Fruit fly (Drosophila melanogaster) whole organism, embryonic: ENCODE measurements around the gene CG43131.

Experiments
- BtbVII ChIP-seq: fragments of 200-800 bp; sonication (Bioruptor generic); optimal IDR thresholded peaks from 3 replicates; lab custom pipeline; 2017; ENCODE audit warnings: missing biosample characterization, mild to moderate bottlenecking, missing genetic modification characterization
- CG1024 ChIP-seq: fragments of 200-800 bp; sonication (Bioruptor generic); IDR thresholded peaks from 2 replicates; pipeline ENCODE4 v1.3.6; 2022; ENCODE audit warnings: missing biosample characterization, missing genetic modification characterization
- CG12071 ChIP-seq: fragments of 200-800 bp; sonication (Bioruptor generic); optimal IDR thresholded peaks from 3 replicates; lab custom pipeline; 2018; ENCODE audit warnings: missing biosample characterization, mild to moderate bottlenecking, missing genetic modification characterization
- CG12104 ChIP-seq: fragments of 200-800 bp; sonication (Bioruptor generic); optimal IDR thresholded peaks from 3 replicates; lab custom pipeline; 2016; ENCODE audit warnings: missing biosample characterization, missing genetic modification characterization
- CG1233 ChIP-seq: fragments of 200-800 bp; sonication (Bioruptor generic); optimal IDR thresholded peaks from 4 replicates; lab custom pipeline; 2018; ENCODE audit warnings: missing biosample characterization, mild to moderate bottlenecking, missing genetic modification characterization
- CG12744 ChIP-seq: fragments of 200-800 bp; sonication (Bioruptor generic); optimal IDR thresholded peaks from 2 replicates; lab custom pipeline; 2016; ENCODE audit warnings: missing biosample characterization, missing genetic modification characterization
- CG14710 ChIP-seq: fragments of 200-800 bp; sonication (Bioruptor generic); optimal IDR thresholded peaks from 3 replicates; lab custom pipeline; 2019; ENCODE audit warnings: missing biosample characterization, mild to moderate bottlenecking, missing genetic modification characterization, moderate library complexity
- CG15011 ChIP-seq: fragments of 200-800 bp; sonication (Bioruptor generic); optimal IDR thresholded peaks from 3 replicates; lab custom pipeline; 2018; ENCODE audit warnings: missing biosample characterization, mild to moderate bottlenecking, missing genetic modification characterization
- CG17802 ChIP-seq: fragments of 200-800 bp; sonication (Bioruptor generic); optimal IDR thresholded peaks from 2 replicates; lab custom pipeline; 2018; ENCODE audit warnings: missing biosample characterization, mild to moderate bottlenecking, missing genetic modification characterization, moderate library complexity
- CG17912 ChIP-seq: fragments of 200-800 bp; sonication (Bioruptor generic); optimal IDR thresholded peaks from 2 replicates; lab custom pipeline; 2018; ENCODE audit warnings: missing biosample characterization, mild to moderate bottlenecking, missing genetic modification characterization
- CG2120 ChIP-seq: fragments of 200-800 bp; sonication (Bioruptor generic); optimal IDR thresholded peaks from 3 replicates; lab custom pipeline; 2016; ENCODE audit warnings: missing biosample characterization, missing genetic modification characterization
- CG31441 ChIP-seq: fragments of 200-800 bp; sonication (Bioruptor generic); IDR thresholded peaks from 2 replicates; pipeline ENCODE4 v1.3.6; 2022; ENCODE audit warnings: missing biosample characterization, missing genetic modification characterization
- CG33557 ChIP-seq: fragments of 200-800 bp; sonication (Bioruptor generic); optimal IDR thresholded peaks from 2 replicates; lab custom pipeline; 2019; ENCODE audit warnings: missing biosample characterization, mild to moderate bottlenecking, missing genetic modification characterization, moderate library complexity
- CG34224 ChIP-seq: fragments of 200-800 bp; sonication (Bioruptor generic); IDR thresholded peaks from 3 replicates; pipeline ENCODE4 v1.3.6; 2022; ENCODE audit warnings: missing biosample characterization, missing genetic modification characterization; ENCODE audit not compliant: partially characterized antibody
- CG3995 ChIP-seq: fragments of 200-800 bp; sonication (Bioruptor generic); optimal IDR thresholded peaks from 3 replicates; lab custom pipeline; 2016; ENCODE audit warnings: missing biosample characterization, missing genetic modification characterization
- CG42726 ChIP-seq: fragments of 200-800 bp; sonication (Bioruptor generic); IDR thresholded peaks from 2 replicates; pipeline ENCODE4 v1.3.6; 2022; ENCODE audit warnings: missing biosample characterization, missing genetic modification characterization; ENCODE audit not compliant: partially characterized antibody
- CG4328 ChIP-seq: fragments of 200-800 bp; sonication (Bioruptor generic); optimal IDR thresholded peaks from 3 replicates; lab custom pipeline; 2017; ENCODE audit warnings: missing biosample characterization, missing genetic modification reagents, missing genetic modification characterization
- CG5180 ChIP-seq: fragments of 200-800 bp; sonication (Bioruptor generic); optimal IDR thresholded peaks from 3 replicates; lab custom pipeline; 2017; ENCODE audit warnings: missing biosample characterization, missing genetic modification characterization, mild to moderate bottlenecking, moderate library complexity, missing genetic modification reagents
- CG8765 ChIP-seq: fragments of 200-800 bp; sonication (Bioruptor generic); IDR thresholded peaks from 2 replicates; pipeline ENCODE4 v1.3.6; 2022; ENCODE audit warnings: missing biosample characterization, missing genetic modification characterization
- CG9215 ChIP-seq: fragments of 200-800 bp; sonication (Bioruptor generic); IDR thresholded peaks from 2 replicates; pipeline ENCODE4 v1.3.6; 2022; ENCODE audit warnings: missing biosample characterization, missing genetic modification characterization
- CG9797 ChIP-seq: fragments of 200-800 bp; sonication (Bioruptor generic); optimal IDR thresholded peaks from 3 replicates; lab custom pipeline; 2018; ENCODE audit warnings: missing biosample characterization, mild to moderate bottlenecking, missing genetic modification characterization
- CkIIα-i1 ChIP-seq: fragments of 200-800 bp; sonication (Bioruptor generic); IDR thresholded peaks from 2 replicates; pipeline ENCODE4 v1.3.6; 2022; ENCODE audit warnings: missing biosample characterization, missing genetic modification characterization
- Dad ChIP-seq: fragments of 200-800 bp; sonication (Bioruptor generic); optimal IDR thresholded peaks from 3 replicates; lab custom pipeline; 2016; ENCODE audit warnings: missing biosample characterization, missing genetic modification characterization
- Dp ChIP-seq: fragments of 200-800 bp; sonication (Bioruptor generic); optimal IDR thresholded peaks from 2 replicates; lab custom pipeline; 2018; ENCODE audit warnings: missing biosample characterization, mild to moderate bottlenecking, missing genetic modification characterization, moderate library complexity
- Hr39 ChIP-seq: fragments of >200 bp; optimal IDR thresholded peaks from 2 replicates; lab custom pipeline; 2017
- NC2β ChIP-seq: fragments of 200-800 bp; sonication (Bioruptor generic); optimal IDR thresholded peaks from 2 replicates; lab custom pipeline; 2016; ENCODE audit warnings: missing biosample characterization, missing genetic modification characterization
- Oli ChIP-seq: fragments of 200-800 bp; sonication (Bioruptor generic); optimal IDR thresholded peaks from 2 replicates; lab custom pipeline; 2018; ENCODE audit warnings: missing biosample characterization, mild to moderate bottlenecking, missing genetic modification characterization, moderate library complexity
- Scr ChIP-seq: fragments of 200-800 bp; sonication (Bioruptor generic); IDR thresholded peaks from 2 replicates; pipeline ENCODE4 v1.3.6; 2022; ENCODE audit warnings: missing biosample characterization, missing genetic modification characterization; ENCODE audit not compliant: partially characterized antibody
- ab ChIP-seq: fragments of 200-800 bp; sonication (Bioruptor generic); optimal IDR thresholded peaks from 2 replicates; lab custom pipeline; 2016; ENCODE audit warnings: missing biosample characterization, missing genetic modification characterization
- ase ChIP-seq: fragments of 200-800 bp; sonication (Bioruptor generic); IDR thresholded peaks from 3 replicates; pipeline ENCODE4 v1.3.6; 2022; ENCODE audit warnings: missing biosample characterization, missing genetic modification characterization
- ci ChIP-seq: fragments of 200-800 bp; sonication (Bioruptor generic); IDR thresholded peaks from 3 replicates; pipeline ENCODE4 v1.3.6; 2022; ENCODE audit warnings: missing biosample characterization, missing genetic modification characterization
- corto ChIP-seq: fragments of 200-800 bp; sonication (Bioruptor generic); optimal IDR thresholded peaks from 2 replicates; lab custom pipeline; 2016; ENCODE audit warnings: missing biosample characterization, mild to moderate bottlenecking, missing genetic modification characterization, moderate library complexity
- eve ChIP-seq, 2 experiments: fragments of >200 bp; optimal IDR thresholded peaks; 2 replicates each; lab custom pipeline; 2017; ENCODE audit warnings: missing biosample characterization in 2 of 2, missing genetic modification characterization in 2 of 2
- grau ChIP-seq: fragments of 200-800 bp; optimal IDR thresholded peaks from 3 replicates; lab custom pipeline; 2019; ENCODE audit warnings: missing biosample characterization, mild to moderate bottlenecking, missing genetic modification characterization, moderate library complexity
- ham ChIP-seq: fragments of 200-800 bp; sonication (Bioruptor generic); IDR thresholded peaks from 2 replicates; pipeline ENCODE4 v1.3.6; 2022; ENCODE audit warnings: missing biosample characterization, missing genetic modification characterization
- knrl ChIP-seq: fragments of 200-800 bp; sonication (Bioruptor generic); IDR thresholded peaks from 3 replicates; pipeline ENCODE4 v1.3.6; 2022; ENCODE audit warnings: missing biosample characterization, missing genetic modification characterization; ENCODE audit not compliant: partially characterized antibody
- mld ChIP-seq: fragments of 200-800 bp; sonication (Bioruptor generic); IDR thresholded peaks from 3 replicates; pipeline ENCODE4 v1.3.6; 2022; ENCODE audit warnings: missing biosample characterization, missing genetic modification characterization; ENCODE audit not compliant: partially characterized antibody
- nmo ChIP-seq: fragments of 200-800 bp; sonication (Bioruptor generic); optimal IDR thresholded peaks from 2 replicates; lab custom pipeline; 2018; ENCODE audit warnings: missing biosample characterization, mild to moderate bottlenecking, missing genetic modification characterization, moderate library complexity
- odd ChIP-seq: fragments of 200-800 bp; sonication (Bioruptor generic); optimal IDR thresholded peaks from 2 replicates; lab custom pipeline; 2017; ENCODE audit warnings: missing biosample characterization, mild to moderate bottlenecking, missing genetic modification characterization
- org-1 ChIP-seq: fragments of 200-800 bp; sonication (Bioruptor generic); optimal IDR thresholded peaks from 2 replicates; lab custom pipeline; 2017; ENCODE audit warnings: missing biosample characterization, missing genetic modification characterization
- sd ChIP-seq: fragments of 200-800 bp; sonication (Bioruptor generic); optimal IDR thresholded peaks from 3 replicates; lab custom pipeline; 2018; ENCODE audit warnings: missing biosample characterization, mild to moderate bottlenecking, missing genetic modification characterization, moderate library complexity
- sens ChIP-seq: fragments of 200-800 bp; sonication (Bioruptor generic); peaks from one replicate; lab custom pipeline; 2016; ENCODE audit warnings: missing biosample characterization, missing genetic modification characterization
- slbo ChIP-seq: fragments of 200-800 bp; sonication (Bioruptor generic); IDR thresholded peaks from 2 replicates; pipeline ENCODE4 v1.3.6; 2022; ENCODE audit warnings: missing biosample characterization, missing genetic modification characterization
- sqz ChIP-seq: fragments of 200-800 bp; sonication (Bioruptor generic); optimal IDR thresholded peaks from 3 replicates; lab custom pipeline; 2018; ENCODE audit warnings: missing biosample characterization, mild to moderate bottlenecking, missing genetic modification characterization
- sr ChIP-seq: fragments of 200-800 bp; sonication (Bioruptor generic); IDR thresholded peaks from 3 replicates; pipeline ENCODE4 v1.3.6; 2022; ENCODE audit warnings: missing biosample characterization, missing genetic modification characterization
- wdn ChIP-seq: fragments of 200-800 bp; sonication (Bioruptor generic); IDR thresholded peaks from 2 replicates; pipeline ENCODE4 v1.3.6; 2022; ENCODE audit warnings: missing biosample characterization, missing genetic modification characterization
- zf30C ChIP-seq: fragments of 200-800 bp; sonication (Bioruptor generic); optimal IDR thresholded peaks from 3 replicates; lab custom pipeline; 2018; ENCODE audit warnings: missing biosample characterization, mild to moderate bottlenecking, missing genetic modification characterization

Gene CG43131

DNA sequence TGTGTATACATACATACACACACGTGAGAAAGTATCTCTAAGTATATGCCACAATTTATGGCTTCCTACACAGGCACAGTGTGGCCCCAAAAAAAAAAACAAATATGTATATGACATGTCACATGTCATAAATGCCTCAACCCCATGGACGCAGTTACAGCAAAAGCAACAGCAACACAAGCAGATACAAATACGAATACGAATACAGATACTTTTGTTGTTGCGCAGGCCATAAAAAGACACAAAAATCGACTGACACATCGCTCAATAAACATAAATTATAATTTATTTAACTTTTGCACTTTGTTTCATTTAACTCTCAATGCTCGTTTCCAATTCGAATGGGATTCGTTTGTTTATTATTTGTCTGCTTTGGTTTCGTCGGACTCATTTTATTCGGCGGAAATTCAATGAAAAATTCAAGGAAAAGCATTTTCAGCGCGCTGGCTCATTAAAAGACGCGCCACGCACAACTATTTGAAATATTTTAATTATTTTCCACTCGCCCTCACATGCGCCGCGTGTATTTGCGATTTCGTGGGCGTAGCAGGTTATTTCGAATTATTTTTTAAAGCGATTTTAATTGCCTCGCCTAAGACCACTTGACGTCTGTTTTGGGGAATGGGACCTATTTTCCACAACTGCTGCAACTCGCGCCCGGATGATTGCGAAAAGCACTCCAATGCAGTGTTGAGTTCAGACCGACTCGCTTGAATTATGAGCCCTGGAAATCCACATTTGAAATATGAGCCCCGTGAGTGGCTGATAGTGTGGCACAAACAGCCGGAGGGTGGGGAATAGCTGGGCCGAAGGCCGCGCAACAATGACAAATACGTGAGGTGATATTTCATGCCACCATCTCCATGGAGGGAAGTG lies 31.9 kb downstream of the CG43131 start (continued):
- TF ChIP-seq CG5180 (no peak), sqz (GFP tag; lab: Kevin White, UChicago) (peak; percentile 88), zf30C (GFP tag; lab: Kevin White, UChicago) (no peak), sd (tag; lab: Kevin White, UChicago) (peak; percentile 98), sr (GFP tag; lab: Robert Waterston, UW) (peak; percentile 84), CG4328 (GFP tag; lab: Kevin White, UChicago) (peak; percentile 10), CG9215 (no peak), eve (GFP tag; optimal IDR thresholded peaks at IDR 0.05; lab: Kevin White, UChicago) (peak in 1 of 2 experiments; percentile 83), Scr (GFP tag; lab: Robert Waterston, UW) (no peak), mld (GFP tag; lab: Robert Waterston, UW) (no peak), CG12744 (GFP tag; lab: Kevin White, UChicago) (no peak), CG12071 (GFP tag; lab: Kevin White, UChicago) (peak; percentile 32), ham (GFP tag; lab: Robert Waterston, UW) (no peak), Dad (GFP tag; lab: Kevin White, UChicago) (peak; percentile 2), CG31441 (no peak), CG8765 (GFP tag; lab: Robert Waterston, UW) (no peak), grau (tag; lab: Kevin White, UChicago) (no peak), CG9797 (GFP tag; lab: Kevin White, UChicago) (no peak), CG1024 (GFP tag; lab: Robert Waterston, UW) (no peak), sens (GFP tag; lab: Kevin White, UChicago) (peak; percentile 72), ci (peak; percentile 63), CG15011 (no peak), Hr39 (no peak), Oli (no peak), CkIIα-i1 (GFP tag; lab: Robert Waterston, UW) (0 out of 2 replicates have a peak, but pooled peaks have one; percentile 5)

DNA sequence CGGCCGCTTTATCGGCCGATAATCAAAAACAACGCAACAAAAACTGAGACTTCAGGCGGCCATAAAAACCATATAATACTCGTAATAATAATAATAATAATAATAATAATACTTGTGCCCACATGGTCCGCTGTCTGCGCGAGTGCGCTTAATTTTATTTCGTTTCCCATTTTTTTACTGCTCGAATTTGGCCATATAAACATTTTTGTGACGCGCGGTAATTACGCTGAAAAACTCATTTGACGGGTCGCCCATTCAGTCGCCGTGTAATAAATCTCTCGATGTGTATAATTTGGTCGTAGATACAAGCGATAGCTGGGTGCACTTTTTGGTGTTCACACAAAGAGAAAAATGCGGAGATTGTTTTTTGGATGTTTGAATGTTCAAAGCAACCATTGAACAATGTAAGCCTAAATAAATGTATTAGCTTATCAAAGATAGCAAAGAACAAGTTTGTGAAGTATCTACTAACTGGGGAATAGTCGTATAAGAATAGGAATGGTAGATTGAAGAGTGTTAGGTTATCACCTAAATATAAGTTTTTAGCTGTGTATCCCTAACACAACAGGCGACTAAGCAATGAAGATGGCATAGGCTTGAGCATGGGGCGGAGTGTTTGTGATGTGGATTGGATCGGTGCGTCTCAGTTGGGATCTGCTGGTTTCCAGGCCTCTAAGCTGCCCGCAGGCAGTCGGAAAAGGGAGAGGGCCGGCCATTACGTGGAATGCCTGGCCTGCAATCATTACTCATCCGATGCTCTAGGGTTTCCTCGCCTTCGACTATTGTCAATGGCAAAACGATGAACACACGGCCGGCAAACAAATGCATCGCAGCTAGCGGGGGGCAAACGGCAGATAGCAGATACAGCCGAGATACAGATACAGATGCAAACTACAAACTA lies 32.8 kb downstream of the CG43131 start:
- TF ChIP-seq slbo (GFP tag; lab: Robert Waterston, UW) = no peak
- TF ChIP-seq CG33557 (GFP tag; lab: Kevin White, UChicago) = peak; percentile 14
- TF ChIP-seq NC2β = no peak
- TF ChIP-seq CG8765 (GFP tag; lab: Robert Waterston, UW) = no peak
- no peak for TF ChIP-seq ab (GFP tag; lab: Kevin White, UChicago)
- TF ChIP-seq wdn (GFP tag; lab: Robert Waterston, UW) = no peak
- no peak for TF ChIP-seq knrl (GFP tag; lab: Robert Waterston, UW)
- TF ChIP-seq CG14710 (tag; lab: Kevin White, UChicago) = peak; percentile 39
- peak; percentile 27 for TF ChIP-seq CG1233 (GFP tag; lab: Kevin White, UChicago)
- TF ChIP-seq ase = no peak
- no peak for TF ChIP-seq CG2120 (GFP tag; lab: Kevin White, UChicago)
- TF ChIP-seq corto (GFP tag; lab: Kevin White, UChicago) = no peak
- peak; percentile 41 for TF ChIP-seq org-1 (GFP tag; lab: Kevin White, UChicago)
- no peak for TF ChIP-seq CG17802 (tag; lab: Kevin White, UChicago)
- TF ChIP-seq CG34224 (GFP tag; lab: Robert Waterston, UW) = no peak
- no peak for TF ChIP-seq CG3995
- TF ChIP-seq odd (GFP tag; lab: Kevin White, UChicago) = no peak
- no peak for TF ChIP-seq CG42726 (GFP tag; lab: Robert Waterston, UW)
- TF ChIP-seq Oli = peak; percentile 57
- TF ChIP-seq Dp (GFP tag; lab: Kevin White, UChicago) = no peak
- peak; percentile 54 for TF ChIP-seq nmo (GFP tag; lab: Kevin White, UChicago)
- no peak for TF ChIP-seq CG17912
- peak; percentile 54 for TF ChIP-seq BtbVII
- no peak for TF ChIP-seq CG12104 (GFP tag; lab: Kevin White, UChicago)
